Worm (Caenorhabditis elegans) whole organism, L1 larva: Measurements from ENCODE around the gene F08D12.7.

Experiments used
- C34B4.2 ChIP-seq: sonication (generic microtip); optimal IDR thresholded peaks from 2 replicates; lab custom pipeline; 2017; ENCODE audit warnings: mild to moderate bottlenecking, missing genetic modification characterization, missing compliant biosample characterization
- alr-1 ChIP-seq: fragments of 200-800 bp; sonication (Bioruptor generic); optimal IDR thresholded peaks from 2 replicates; lab custom pipeline; 2018; ENCODE audit warnings: borderline replicate concordance, mild to moderate bottlenecking, missing genetic modification characterization, missing compliant biosample characterization
- blmp-1 ChIP-seq: fragments of 150-350 bp; optimal IDR thresholded peaks from 2 replicates; lab custom pipeline; 2014; ENCODE audit warnings: missing biosample characterization, missing genetic modification characterization
- ceh-63 ChIP-seq: fragments of 200-800 bp; sonication (Bioruptor generic); optimal IDR thresholded peaks from 2 replicates; lab custom pipeline; 2018; ENCODE audit warnings: mild to moderate bottlenecking, missing genetic modification characterization, missing compliant biosample characterization
- ceh-90 ChIP-seq: sonication (generic microtip); optimal IDR thresholded peaks from 2 replicates; lab custom pipeline; 2016; ENCODE audit warnings: missing genetic modification characterization, missing compliant biosample characterization
- ces-1 ChIP-seq: fragments of 150-350 bp; optimal IDR thresholded peaks from 2 replicates; lab custom pipeline; 2014; ENCODE audit warnings: missing biosample characterization, missing genetic modification reagents, missing genetic modification characterization
- dsc-1 ChIP-seq: sonication (generic microtip); optimal IDR thresholded peaks from 2 replicates; lab custom pipeline; 2016; ENCODE audit warnings: mild to moderate bottlenecking, missing genetic modification characterization, missing compliant biosample characterization
- efl-3 ChIP-seq: fragments of 200-800 bp; sonication (Bioruptor generic); optimal IDR thresholded peaks from 2 replicates; lab custom pipeline; 2018; ENCODE audit warnings: mild to moderate bottlenecking, missing genetic modification characterization, missing compliant biosample characterization
- egl-13 ChIP-seq: sonication (generic microtip); optimal IDR thresholded peaks from 2 replicates; lab custom pipeline; 2016; ENCODE audit warnings: missing genotype, missing genetic modification reagents, missing genetic modification characterization, missing compliant biosample characterization
- egl-27 ChIP-seq, 2 experiments: fragments of 150-350 bp in 1 of 2; sonication (generic microtip); optimal IDR thresholded peaks; 3 replicates each; lab custom pipeline; 2017 to 2018; ENCODE audit warnings: missing biosample characterization in 2 of 2, missing genetic modification characterization in 2 of 2, missing genetic modification reagents in 2 of 2
- elt-2 ChIP-seq: sonication (generic microtip); optimal IDR thresholded peaks from 2 replicates; lab custom pipeline; 2016; ENCODE audit warnings: missing genetic modification characterization, mild to moderate bottlenecking, inconsistent platforms, missing compliant biosample characterization, missing genetic modification reagents
- elt-3 ChIP-seq, 6 experiments: fragments of 150-350 bp in 1 of 6; sonication (generic microtip); optimal IDR thresholded peaks; 2 replicates each; lab custom pipeline; 2017 to 2018; ENCODE audit warnings: missing biosample characterization in 6 of 6, missing genetic modification characterization in 6 of 6, inconsistent platforms in 1 of 6
- ets-5 ChIP-seq: fragments of 200-800 bp; sonication (Bioruptor generic); IDR thresholded peaks from 2 replicates; pipeline ENCODE4 v1.3.6; 2022; ENCODE audit warnings: missing genetic modification characterization, missing compliant biosample characterization
- fos-1 ChIP-seq: fragments of 150-350 bp; optimal IDR thresholded peaks from 2 replicates; lab custom pipeline; 2014; ENCODE audit warnings: missing biosample characterization, missing genetic modification characterization
- hlh-4 ChIP-seq: sonication (generic microtip); optimal IDR thresholded peaks from 2 replicates; lab custom pipeline; 2016; ENCODE audit warnings: mild to moderate bottlenecking, missing genetic modification characterization, missing compliant biosample characterization
- hpl-2 ChIP-seq: fragments of 150-350 bp; optimal IDR thresholded peaks from 2 replicates; lab custom pipeline; 2014; ENCODE audit warnings: missing biosample characterization, missing genetic modification reagents, missing genetic modification characterization
- irx-1 ChIP-seq: sonication (generic microtip); optimal IDR thresholded peaks from 2 replicates; lab custom pipeline; 2016; ENCODE audit warnings: missing genetic modification characterization, missing compliant biosample characterization
- jun-1 ChIP-seq: fragments of 150-350 bp; optimal IDR thresholded peaks from 2 replicates; lab custom pipeline; 2014; ENCODE audit warnings: missing biosample characterization, missing genetic modification reagents, missing genetic modification characterization
- lin-14 ChIP-seq: fragments of 200-800 bp; sonication (Bioruptor generic); optimal IDR thresholded peaks from 2 replicates; lab custom pipeline; 2018; ENCODE audit warnings: mild to moderate bottlenecking, missing genetic modification characterization, moderate library complexity, missing compliant biosample characterization
- lin-35 ChIP-seq, 2 experiments: fragments of 150-350 bp; optimal IDR thresholded peaks; 2 replicates each; lab custom pipeline; 2014; ENCODE audit warnings: missing biosample characterization in 2 of 2, missing genetic modification characterization in 2 of 2, missing genetic modification reagents in 2 of 2
- lir-3 ChIP-seq: sonication (generic microtip); optimal IDR thresholded peaks from 2 replicates; lab custom pipeline; 2016; ENCODE audit warnings: mild to moderate bottlenecking, missing genetic modification characterization, moderate library complexity, missing compliant biosample characterization; ENCODE audit not compliant: poor library complexity
- mdl-1 ChIP-seq, 2 experiments: fragments of 150-350 bp; optimal IDR thresholded peaks; 2 replicates each; lab custom pipeline; 2014 to 2017; ENCODE audit warnings: missing biosample characterization in 2 of 2, missing genetic modification characterization in 2 of 2, inconsistent platforms in 1 of 2
- mep-1 ChIP-seq: fragments of 150-350 bp; optimal IDR thresholded peaks from 2 replicates; lab custom pipeline; 2014; ENCODE audit warnings: missing biosample characterization, missing genetic modification characterization
- nhr-19 ChIP-seq: fragments of 200-800 bp; sonication (Bioruptor generic); conservative IDR thresholded peaks from 2 replicates; pipeline ENCODE4 v1.3.6; 2022; ENCODE audit warnings: missing genetic modification characterization, missing compliant biosample characterization
- nhr-20 ChIP-seq: sonication (generic microtip); optimal IDR thresholded peaks from 2 replicates; lab custom pipeline; 2016; ENCODE audit warnings: mild to moderate bottlenecking, missing genetic modification characterization, missing compliant biosample characterization
- nhr-28 ChIP-seq: fragments of 150-350 bp; optimal IDR thresholded peaks from 2 replicates; lab custom pipeline; 2014; ENCODE audit warnings: missing biosample characterization, missing genetic modification characterization
- nhr-47 ChIP-seq: sonication (generic microtip); optimal IDR thresholded peaks from 2 replicates; lab custom pipeline; 2016; ENCODE audit warnings: mild to moderate bottlenecking, missing genetic modification characterization, moderate library complexity, missing compliant biosample characterization
- nhr-71 ChIP-seq: sonication (generic microtip); optimal IDR thresholded peaks from 2 replicates; lab custom pipeline; 2016; ENCODE audit warnings: mild to moderate bottlenecking, missing genetic modification characterization, moderate library complexity, missing compliant biosample characterization
- nhr-76 ChIP-seq: sonication (generic microtip); optimal IDR thresholded peaks from 2 replicates; lab custom pipeline; 2017; ENCODE audit warnings: missing biosample characterization, missing genetic modification characterization
- nhr-84 ChIP-seq: sonication (generic microtip); optimal IDR thresholded peaks from 2 replicates; lab custom pipeline; 2017; ENCODE audit warnings: missing biosample characterization, missing genetic modification characterization
- nhr-85 ChIP-seq: sonication (generic microtip); peaks from one replicate; lab custom pipeline; 2016; ENCODE audit warnings: missing genetic modification characterization, inconsistent platforms, missing compliant biosample characterization
- nhr-90 ChIP-seq: sonication (generic microtip); optimal IDR thresholded peaks from 2 replicates; lab custom pipeline; 2016; ENCODE audit warnings: mild to moderate bottlenecking, missing genetic modification characterization, missing compliant biosample characterization; ENCODE audit not compliant: poor library complexity
- pag-3 ChIP-seq: sonication (generic microtip); optimal IDR thresholded peaks from 2 replicates; lab custom pipeline; 2017; ENCODE audit warnings: missing genetic modification characterization, mild to moderate bottlenecking, missing compliant biosample characterization, antibody characterized with exemption, borderline replicate concordance; ENCODE audit not compliant: insufficient read depth
- pax-3 ChIP-seq: fragments of 200-800 bp; sonication (Bioruptor generic); optimal IDR thresholded peaks from 2 replicates; lab custom pipeline; 2018; ENCODE audit warnings: mild to moderate bottlenecking, missing genetic modification characterization, moderate library complexity, missing compliant biosample characterization
- skn-1 ChIP-seq: fragments of 150-350 bp; optimal IDR thresholded peaks from 2 replicates; lab custom pipeline; 2014; ENCODE audit warnings: missing biosample characterization, missing genetic modification characterization
- snu-23 ChIP-seq: sonication (generic microtip); optimal IDR thresholded peaks from 2 replicates; lab custom pipeline; 2016; ENCODE audit warnings: missing genetic modification characterization, missing compliant biosample characterization
- sox-4 ChIP-seq: sonication (generic microtip); optimal IDR thresholded peaks from 2 replicates; lab custom pipeline; 2016; ENCODE audit warnings: missing genetic modification characterization, missing compliant biosample characterization
- sup-37 ChIP-seq: fragments of 200-800 bp; sonication (Bioruptor generic); optimal IDR thresholded peaks from 2 replicates; lab custom pipeline; 2018; ENCODE audit warnings: mild to moderate bottlenecking, missing genetic modification characterization, missing compliant biosample characterization
- tlp-1 ChIP-seq: fragments of 150-350 bp; optimal IDR thresholded peaks from 2 replicates; lab custom pipeline; 2014; ENCODE audit warnings: missing biosample characterization, missing genetic modification characterization
- unc-62 ChIP-seq: fragments of 150-350 bp; optimal IDR thresholded peaks from 2 replicates; lab custom pipeline; 2014; ENCODE audit warnings: missing biosample characterization, missing genetic modification reagents, missing genetic modification characterization
- unc-86 ChIP-seq: sonication (generic microtip); optimal IDR thresholded peaks from 2 replicates; lab custom pipeline; 2016; ENCODE audit warnings: missing genetic modification characterization, missing compliant biosample characterization
- unc-98 ChIP-seq: fragments of 200-800 bp; sonication (Bioruptor generic); IDR thresholded peaks from 2 replicates; pipeline ENCODE4 v1.3.6; 2022; ENCODE audit warnings: missing genetic modification characterization, missing compliant biosample characterization
- zag-1 ChIP-seq: fragments of 150-350 bp; optimal IDR thresholded peaks from 2 replicates; lab custom pipeline; 2014; ENCODE audit warnings: missing biosample characterization, missing genetic modification characterization
- ztf-11 ChIP-seq, 2 experiments: sonication (generic microtip); optimal IDR thresholded peaks; 2 replicates each; lab custom pipeline; 2016 to 2017; ENCODE audit warnings: missing genetic modification characterization in 2 of 2, missing biosample characterization in 1 of 2, missing compliant biosample characterization in 1 of 2

F08D12.7 gene

DNA sequence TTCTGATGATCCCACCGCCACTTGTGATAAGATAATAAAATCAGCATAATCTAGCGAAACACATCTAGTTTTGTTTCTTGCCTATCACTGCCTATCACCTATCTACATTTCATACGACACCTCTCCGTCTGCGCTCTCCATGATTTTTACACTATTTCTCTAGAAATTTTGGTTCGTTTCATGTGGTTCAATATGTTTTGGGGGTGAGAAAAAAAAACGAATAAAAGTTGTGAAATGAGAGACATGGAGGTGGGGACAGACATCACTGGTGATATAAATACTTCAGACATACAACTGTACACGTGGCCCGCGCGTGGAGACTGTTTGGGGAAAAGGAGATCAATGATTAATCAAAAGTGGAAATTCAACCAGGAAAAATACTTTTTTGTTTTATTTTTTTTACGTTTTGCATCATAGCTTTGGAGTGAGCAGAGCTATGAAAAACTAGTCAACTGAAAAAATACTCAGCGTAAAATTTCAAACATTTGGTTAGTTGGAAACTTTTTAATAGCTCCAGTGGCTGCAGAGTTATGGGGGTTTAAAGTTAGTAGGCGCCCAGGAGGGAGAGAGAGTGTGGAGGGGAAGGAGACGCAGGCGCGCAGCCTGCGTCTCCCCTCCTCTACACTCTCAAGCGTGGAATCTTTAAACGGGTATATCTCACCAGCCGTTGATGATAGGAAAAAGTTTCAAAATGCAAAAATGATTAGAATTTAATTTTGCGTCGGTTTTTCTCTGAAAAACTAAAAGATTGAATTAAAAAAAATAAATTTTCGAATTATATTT is 34.1 kb upstream of the F08D12.7 start:
- TF ChIP-seq lin-14 (GFP tag; lab: Kevin White, UChicago), result peak; percentile 48
- peak; percentile 50 for TF ChIP-seq blmp-1 (tag; lab: Kevin White, UChicago)
- peak; percentile 40 for TF ChIP-seq nhr-20
- TF ChIP-seq elt-2 (tag; lab: Kevin White, UChicago), result peak; percentile 90
- peak; percentile 31 for TF ChIP-seq nhr-90 (tag; lab: Kevin White, UChicago)
- TF ChIP-seq ztf-11 (tag; optimal IDR thresholded peaks at IDR 0.05; lab: Kevin White, UChicago), result no peak
- TF ChIP-seq lin-35 (GFP tag; optimal IDR thresholded peaks at IDR 0.05; lab: Kevin White, UChicago), result peak in 1 of 2 experiments; percentile 46
- no peak for TF ChIP-seq ets-5 (GFP tag; lab: Robert Waterston, UW)
- TF ChIP-seq nhr-19 (GFP tag; lab: Robert Waterston, UW), result 0 out of 2 replicates have a peak, but pooled peaks have one; percentile 5
- TF ChIP-seq nhr-85, result peak; percentile 66
- peak in 4 of 6 experiments; percentile 11 to 87 (median 68) for TF ChIP-seq elt-3 (tag; optimal IDR thresholded peaks at IDR 0.05; lab: Kevin White, UChicago)
- peak; percentile 38 for TF ChIP-seq nhr-71
- TF ChIP-seq mdl-1 (tag; optimal IDR thresholded peaks at IDR 0.05; lab: Kevin White, UChicago), result peak in 1 of 2 experiments; percentile 49
- no peak for TF ChIP-seq hlh-4 (tag; lab: Kevin White, UChicago)
- TF ChIP-seq unc-98 (GFP tag; lab: Robert Waterston, UW), result no peak
- peak; percentile 24 for TF ChIP-seq snu-23 (GFP tag; lab: Kevin White, UChicago)
- TF ChIP-seq, all 84 proteins: peak for 12

DNA sequence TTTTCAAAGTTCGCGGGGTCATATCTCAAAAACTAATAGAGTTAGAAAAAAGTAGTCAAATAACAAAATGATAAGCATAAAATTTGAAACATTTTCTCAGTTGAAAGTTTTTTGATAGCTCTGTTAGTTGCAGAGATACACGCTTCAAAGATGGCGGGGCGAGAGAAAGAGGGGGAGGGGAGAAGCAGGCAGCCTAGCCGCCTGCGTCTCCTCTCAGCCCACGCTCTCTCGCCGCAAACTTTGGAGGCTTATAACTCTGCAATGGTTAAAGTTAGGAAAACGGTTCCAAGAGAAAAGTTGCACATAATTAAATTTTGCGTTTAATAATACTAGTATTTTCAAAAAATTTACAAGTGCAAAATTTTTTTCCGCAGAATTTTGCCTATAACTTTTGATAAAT is 32.8 kb upstream of the F08D12.7 start:
- TF ChIP-seq egl-27 (tag; optimal IDR thresholded peaks at IDR 0.05; lab: Kevin White, UChicago) (no peak), mdl-1 (tag; optimal IDR thresholded peaks at IDR 0.05; lab: Kevin White, UChicago) (no peak), alr-1 (tag; lab: Kevin White, UChicago) (no peak), sox-4 (tag; lab: Kevin White, UChicago) (no peak), zag-1 (tag; lab: Kevin White, UChicago) (no peak), lin-35 (GFP tag; optimal IDR thresholded peaks at IDR 0.05; lab: Kevin White, UChicago) (no peak), unc-86 (tag; lab: Kevin White, UChicago) (no peak), ces-1 (GFP tag; lab: Kevin White, UChicago) (no peak), nhr-71 (no peak), nhr-84 (no peak), sup-37 (no peak), egl-13 (tag; lab: Kevin White, UChicago) (no peak), mep-1 (tag; lab: Kevin White, UChicago) (no peak), nhr-47 (tag; lab: Kevin White, UChicago) (no peak), pax-3 (tag; lab: Kevin White, UChicago) (no peak), C34B4.2 (tag; lab: Kevin White, UChicago) (no peak)

DNA sequence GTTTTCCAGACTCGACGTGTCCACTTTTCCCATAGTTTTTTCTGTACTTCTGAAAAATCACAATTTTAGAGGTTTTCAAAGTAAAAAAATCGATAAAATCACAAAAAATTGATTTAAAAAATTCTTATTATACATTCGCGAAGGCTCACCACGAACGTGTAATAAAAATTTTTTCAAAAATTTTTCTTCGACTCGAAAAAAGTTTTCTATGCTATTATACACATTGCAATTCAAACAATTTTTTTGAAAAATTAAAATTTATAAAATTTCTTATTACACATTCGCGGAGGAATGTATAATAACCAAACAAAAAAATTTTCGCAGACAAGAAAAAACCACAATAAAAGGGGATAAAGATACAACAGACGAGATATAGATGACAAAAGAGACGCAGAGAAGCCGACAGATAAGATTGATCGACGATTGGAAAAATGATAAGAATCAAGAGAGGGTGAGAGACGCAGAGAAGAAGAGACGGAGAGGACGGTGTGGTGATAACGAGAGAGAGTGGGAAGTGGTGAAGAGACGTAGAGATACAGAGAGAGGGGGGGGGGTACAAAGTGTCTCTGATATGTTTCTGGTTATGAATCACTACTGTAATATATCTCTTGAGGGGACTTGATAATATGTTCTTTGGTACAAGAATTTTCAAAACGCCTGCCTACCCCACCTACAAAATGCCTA is 31.8 kb upstream of the F08D12.7 start, which contains the start of gene nhr-119:
TSS of gene nhr-119 (minus strand) at position 51 of the 684 bp plus-strand sequence.
- TF ChIP-seq irx-1 (peak; percentile 28), fos-1 (tag; lab: Kevin White, UChicago) (no peak), nhr-20 (peak; percentile 90), unc-62 (no peak), alr-1 (tag; lab: Kevin White, UChicago) (no peak), sup-37 (no peak), dsc-1 (tag; lab: Kevin White, UChicago) (no peak), tlp-1 (tag; lab: Kevin White, UChicago) (no peak), hlh-4 (tag; lab: Kevin White, UChicago) (no peak), lir-3 (tag; lab: Kevin White, UChicago) (no peak), hpl-2 (no peak), C34B4.2 (tag; lab: Kevin White, UChicago) (no peak), nhr-76 (tag; lab: Kevin White, UChicago) (no peak), lin-14 (GFP tag; lab: Kevin White, UChicago) (peak; percentile 83), ceh-90 (no peak), jun-1 (tag; lab: Kevin White, UChicago) (peak; percentile 73), skn-1 (tag; lab: Kevin White, UChicago) (peak; percentile 4), pag-3 (tag; lab: Kevin White, UChicago) (no peak), blmp-1 (tag; lab: Kevin White, UChicago) (peak; percentile 69), ztf-11 (tag; optimal IDR thresholded peaks at IDR 0.05; lab: Kevin White, UChicago) (no peak), nhr-28 (tag; lab: Kevin White, UChicago) (no peak), efl-3 (GFP tag; lab: Kevin White, UChicago) (no peak), ceh-63 (GFP tag; lab: Kevin White, UChicago) (no peak), nhr-71 (peak; percentile 94)
